Worm (Caenorhabditis elegans) whole organism, late embryonic: Measurements from ENCODE around the gene srh-236.

Experiments
- C38D4.7 ChIP-seq: fragments of 200-800 bp; sonication (Bioruptor generic); optimal IDR thresholded peaks from 2 replicates; lab custom pipeline; 2018; ENCODE audit warnings: mild to moderate bottlenecking, missing genetic modification characterization, moderate library complexity, missing compliant biosample characterization
- F13H6.1 ChIP-seq: sonication (generic microtip); optimal IDR thresholded peaks from 2 replicates; lab custom pipeline; 2016; ENCODE audit warnings: missing genetic modification characterization, missing compliant biosample characterization
- K09A11.1 ChIP-seq: sonication (generic microtip); optimal IDR thresholded peaks from 2 replicates; lab custom pipeline; 2017; ENCODE audit warnings: antibody characterized with exemption, mild to moderate bottlenecking, missing genetic modification characterization, missing compliant biosample characterization; ENCODE audit not compliant: insufficient read depth
- T23F11.4 ChIP-seq: fragments of 200-800 bp; sonication (Bioruptor generic); optimal IDR thresholded peaks from 2 replicates; lab custom pipeline; 2018; ENCODE audit warnings: mild to moderate bottlenecking, missing genetic modification characterization, missing compliant biosample characterization
- Y22D7AL.16 ChIP-seq: sonication (generic microtip); optimal IDR thresholded peaks from 2 replicates; lab custom pipeline; 2016; ENCODE audit warnings: missing genetic modification characterization, missing compliant biosample characterization
- ahr-1 ChIP-seq: sonication (generic microtip); optimal IDR thresholded peaks from 2 replicates; lab custom pipeline; 2016; ENCODE audit warnings: missing genetic modification characterization, missing compliant biosample characterization
- ceh-18 ChIP-seq: sonication (generic microtip); optimal IDR thresholded peaks from 2 replicates; lab custom pipeline; 2016; ENCODE audit warnings: missing genetic modification characterization, missing compliant biosample characterization
- ceh-19 ChIP-seq: fragments of 200-800 bp; sonication (Bioruptor generic); optimal IDR thresholded peaks from 2 replicates; lab custom pipeline; 2018; ENCODE audit warnings: mild to moderate bottlenecking, missing genetic modification characterization, missing compliant biosample characterization
- ceh-24 ChIP-seq: sonication (generic microtip); optimal IDR thresholded peaks from 2 replicates; lab custom pipeline; 2016; ENCODE audit warnings: mild to moderate bottlenecking, missing genetic modification characterization, missing compliant biosample characterization
- ceh-30 ChIP-seq: fragments of 150-350 bp; optimal IDR thresholded peaks from 2 replicates; lab custom pipeline; 2014; ENCODE audit warnings: missing biosample characterization, missing genetic modification characterization
- ceh-31 ChIP-seq: sonication (generic microtip); optimal IDR thresholded peaks from 2 replicates; lab custom pipeline; 2016; ENCODE audit warnings: missing genetic modification characterization, missing compliant biosample characterization
- ceh-9 ChIP-seq: sonication (generic microtip); optimal IDR thresholded peaks from 2 replicates; lab custom pipeline; 2016; ENCODE audit warnings: mild to moderate bottlenecking, missing genetic modification characterization, inconsistent platforms, missing compliant biosample characterization
- che-1 ChIP-seq: sonication (generic microtip); optimal IDR thresholded peaks from 2 replicates; lab custom pipeline; 2016; ENCODE audit warnings: mild to moderate bottlenecking, missing genetic modification characterization, missing compliant biosample characterization
- dmd-4 ChIP-seq: sonication (generic microtip); optimal IDR thresholded peaks from 2 replicates; lab custom pipeline; 2016; ENCODE audit warnings: borderline replicate concordance, missing genetic modification characterization, missing compliant biosample characterization
- dve-1 ChIP-seq: sonication (generic microtip); optimal IDR thresholded peaks from 2 replicates; lab custom pipeline; 2017; ENCODE audit warnings: antibody characterized with exemption, mild to moderate bottlenecking, missing genetic modification characterization, missing compliant biosample characterization
- elt-4 ChIP-seq: sonication (generic microtip); optimal IDR thresholded peaks from 2 replicates; lab custom pipeline; 2016; ENCODE audit warnings: missing genetic modification characterization, missing compliant biosample characterization
- ets-4 ChIP-seq: sonication (generic microtip); optimal IDR thresholded peaks from 2 replicates; lab custom pipeline; 2016; ENCODE audit warnings: missing genetic modification characterization, missing compliant biosample characterization
- fax-1 ChIP-seq: sonication (generic microtip); optimal IDR thresholded peaks from 2 replicates; lab custom pipeline; 2016; ENCODE audit warnings: missing genotype, missing genetic modification characterization, missing compliant biosample characterization
- fkh-10 ChIP-seq: fragments of 150-350 bp; optimal IDR thresholded peaks from 2 replicates; lab custom pipeline; 2014; ENCODE audit warnings: missing biosample characterization, missing genetic modification reagents, missing genetic modification characterization
- fkh-6 ChIP-seq: sonication (generic microtip); optimal IDR thresholded peaks from 2 replicates; lab custom pipeline; 2016; ENCODE audit warnings: missing genetic modification characterization, missing compliant biosample characterization
- hlh-13 ChIP-seq: fragments of 200-800 bp; sonication (Bioruptor generic); optimal IDR thresholded peaks from 2 replicates; lab custom pipeline; 2018; ENCODE audit warnings: mild to moderate bottlenecking, missing genetic modification characterization, missing compliant biosample characterization
- hlh-15 ChIP-seq: sonication (generic microtip); optimal IDR thresholded peaks from 2 replicates; lab custom pipeline; 2016; ENCODE audit warnings: missing genetic modification characterization, missing compliant biosample characterization
- hlh-8 ChIP-seq: sonication (generic microtip); optimal IDR thresholded peaks from 2 replicates; lab custom pipeline; 2016; ENCODE audit warnings: missing genotype, missing genetic modification characterization, missing compliant biosample characterization
- lim-6 ChIP-seq: sonication (generic microtip); optimal IDR thresholded peaks from 2 replicates; lab custom pipeline; 2016; ENCODE audit warnings: missing genetic modification characterization, missing compliant biosample characterization
- lin-11 ChIP-seq: fragments of 200-800 bp; sonication (Bioruptor generic); optimal IDR thresholded peaks from 2 replicates; lab custom pipeline; 2018; ENCODE audit warnings: mild to moderate bottlenecking, missing genetic modification characterization, missing compliant biosample characterization
- nhr-232 ChIP-seq: sonication (generic microtip); optimal IDR thresholded peaks from 2 replicates; lab custom pipeline; 2016; ENCODE audit warnings: missing genetic modification characterization, missing compliant biosample characterization
- pat-9 ChIP-seq: fragments of 200-800 bp; sonication (Bioruptor generic); optimal IDR thresholded peaks from 2 replicates; lab custom pipeline; 2018; ENCODE audit warnings: mild to moderate bottlenecking, missing genetic modification characterization, moderate library complexity, missing compliant biosample characterization
- pha-2 ChIP-seq: sonication (generic microtip); optimal IDR thresholded peaks from 2 replicates; lab custom pipeline; 2017; ENCODE audit warnings: mild to moderate bottlenecking, missing genetic modification characterization, missing compliant biosample characterization
- pha-4 ChIP-seq: fragments of 150-350 bp; optimal IDR thresholded peaks from 2 replicates; lab custom pipeline; 2018; ENCODE audit warnings: missing biosample characterization, missing genetic modification reagents, missing genetic modification characterization
- pros-1 ChIP-seq: fragments of 150-350 bp; optimal IDR thresholded peaks from 2 replicates; lab custom pipeline; 2014; ENCODE audit warnings: missing biosample characterization, missing genetic modification reagents, missing genetic modification characterization
- ref-2 ChIP-seq: sonication (generic microtip); optimal IDR thresholded peaks from 2 replicates; lab custom pipeline; 2016; ENCODE audit warnings: missing genetic modification characterization, missing compliant biosample characterization
- sdc-2 ChIP-seq: sonication (generic microtip); optimal IDR thresholded peaks from 2 replicates; lab custom pipeline; 2016; ENCODE audit warnings: missing genotype, missing genetic modification characterization, missing compliant biosample characterization
- sox-2 ChIP-seq: fragments of 200-800 bp; sonication (Bioruptor generic); IDR thresholded peaks from 2 replicates; pipeline ENCODE4 v1.3.6; 2022; ENCODE audit warnings: missing genetic modification reagents, missing genetic modification characterization, missing compliant biosample characterization
- tbx-2 ChIP-seq: sonication (generic microtip); optimal IDR thresholded peaks from 2 replicates; lab custom pipeline; 2016; ENCODE audit warnings: missing genetic modification characterization, missing compliant biosample characterization
- tbx-7 ChIP-seq: sonication (generic microtip); optimal IDR thresholded peaks from 2 replicates; lab custom pipeline; 2016; ENCODE audit warnings: missing genotype, missing genetic modification characterization, missing compliant biosample characterization
- ttx-3 ChIP-seq: sonication (generic microtip); optimal IDR thresholded peaks from 2 replicates; lab custom pipeline; 2016; ENCODE audit warnings: missing genetic modification reagents, missing genetic modification characterization, missing compliant biosample characterization
- zip-5 ChIP-seq: sonication (generic microtip); optimal IDR thresholded peaks from 2 replicates; lab custom pipeline; 2016; ENCODE audit warnings: missing genetic modification characterization, missing compliant biosample characterization

The srh-236 gene

ce11 chrV:17182045-17182444 lies 29.8 kb downstream of the srh-236 start, which contains the start of gene srh-159:
srh-159 (plus strand) TSS chrV:17182345.
- TF ChIP-seq ceh-19 (GFP tag; lab: Kevin White, UChicago) (no peak), pha-4 (no peak), hlh-15 (tag; lab: Kevin White, UChicago) (no peak), C38D4.7 (GFP tag; lab: Kevin White, UChicago) (no peak), pha-2 (tag; lab: Kevin White, UChicago) (no peak)

ce11 chrV:17178457-17178856 lies 33.4 kb downstream of the srh-236 start, which contains the start of gene srh-174:
srh-174 (plus strand) TSS chrV:17178757.
- TF ChIP-seq ceh-19 (GFP tag; lab: Kevin White, UChicago) = no peak
- no peak for TF ChIP-seq ceh-31 (tag; lab: Kevin White, UChicago)
- no peak for TF ChIP-seq elt-4

- TF ChIP-seq tbx-2 (tag; lab: Kevin White, UChicago) (no peak), pat-9 (no peak), fkh-6 (tag; lab: Kevin White, UChicago) (no peak), T23F11.4 (no peak), ref-2 (tag; lab: Kevin White, UChicago) (no peak), Y22D7AL.16 (tag; lab: Kevin White, UChicago) (no peak), fax-1 (tag; lab: Kevin White, UChicago) (no peak), sox-2 (GFP tag; lab: Robert Waterston, UW) (no peak), F13H6.1 (no peak), lim-6 (no peak), ceh-18 (tag; lab: Kevin White, UChicago) (no peak), ceh-31 (tag; lab: Kevin White, UChicago) (no peak), tbx-7 (tag; lab: Kevin White, UChicago) (no peak), hlh-8 (no peak), ahr-1 (tag; lab: Kevin White, UChicago) (no peak), ceh-24 (tag; lab: Kevin White, UChicago) (no peak)
Observed at ce11 chrV:17177967-17178366, 33.9 kb downstream of the srh-236 start, which contains the start of gene srsx-1. srsx-1 (minus strand) TSS chrV:17178067.

- no peak for TF ChIP-seq ceh-9 (tag; lab: Kevin White, UChicago)
- TF ChIP-seq pros-1 (tag; lab: Kevin White, UChicago) = no peak
- no peak for TF ChIP-seq hlh-13 (GFP tag; lab: Kevin White, UChicago)
- TF ChIP-seq ets-4 = no peak
- no peak for TF ChIP-seq T23F11.4
- TF ChIP-seq che-1 (tag; lab: Kevin White, UChicago) = no peak
Observed at ce11 chrV:17173738-17174137, 38.1 kb downstream of the srh-236 start, which contains the start of gene srbc-25. srbc-25 (plus strand) TSS chrV:17174038.

ce11 chrV:17171551-17171950 lies 40.3 kb downstream of the srh-236 start, which contains the start of gene srbc-26:
srbc-26 (plus strand) TSS chrV:17171851.
- no peak for TF ChIP-seq zip-5 (tag; lab: Kevin White, UChicago)

- no peak for TF ChIP-seq nhr-232 (tag; lab: Kevin White, UChicago)
- no peak for TF ChIP-seq dve-1
- TF ChIP-seq ceh-31 (tag; lab: Kevin White, UChicago) = no peak
- no peak for TF ChIP-seq K09A11.1
- TF ChIP-seq lim-6 = no peak
- no peak for TF ChIP-seq ceh-30
- no peak for TF ChIP-seq lin-11 (tag; lab: Kevin White, UChicago)
- TF ChIP-seq fkh-10 (GFP tag; lab: Kevin White, UChicago) = no peak
- TF ChIP-seq tbx-7 (tag; lab: Kevin White, UChicago) = no peak
- TF ChIP-seq dmd-4 (tag; lab: Kevin White, UChicago) = no peak
- no peak for TF ChIP-seq ttx-3 (tag; lab: Kevin White, UChicago)
- no peak for TF ChIP-seq hlh-15 (tag; lab: Kevin White, UChicago)
- no peak for TF ChIP-seq sdc-2 (tag; lab: Kevin White, UChicago)
Observed at ce11 chrV:17170822-17171221, 41.0 kb downstream of the srh-236 start, which contains the start of gene srw-51. srw-51 (minus strand) TSS chrV:17170922.
